Fruit fly (Drosophila melanogaster) S2 (cell line): ENCODE results near the gene tai.

ENCODE experiments used
- CG8478 ChIP-seq: fragments of >200 bp; optimal IDR thresholded peaks from 2 replicates; lab custom pipeline; 2018
- CTCF ChIP-seq, 2 experiments: fragments of >200 bp; optimal IDR thresholded peaks; 2 replicates each; lab custom pipeline; 2018

DNA sequence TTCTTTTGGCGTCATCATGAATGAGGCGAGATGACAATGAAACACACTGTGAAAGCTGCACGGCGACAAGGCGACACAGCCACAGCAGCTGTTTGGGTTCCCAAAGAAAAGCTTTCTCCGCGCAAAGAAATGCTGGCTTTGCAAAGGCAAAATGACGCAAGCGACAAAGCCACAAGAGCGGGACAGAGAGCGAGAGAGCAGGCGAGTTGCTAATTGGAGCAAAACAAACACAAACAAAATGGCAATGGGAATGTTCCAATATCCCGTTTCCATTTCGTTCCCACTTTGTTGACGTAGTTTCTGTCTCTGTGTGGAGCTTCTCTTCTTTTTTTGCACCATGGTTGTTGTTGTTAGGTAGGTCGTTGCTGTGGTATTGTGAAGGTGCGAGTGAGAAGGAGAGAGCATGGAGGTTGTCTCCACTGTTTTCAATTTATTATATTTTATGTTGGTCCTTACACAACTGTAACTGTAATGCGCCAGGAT, 38.6 kb downstream of the tai start:
- TF ChIP-seq CTCF (optimal IDR thresholded peaks at IDR 0.05; lab: Kevin White, UChicago) (no peak), CG8478 (lab: Kevin White, UChicago) (no peak)
